Fruit fly (Drosophila melanogaster) whole organism, embryonic: Measurements from ENCODE around the gene Cdc27.

ENCODE experiments used
- Aef1 ChIP-seq: fragments of 200-800 bp; sonication (Bioruptor generic); IDR thresholded peaks from 3 replicates; pipeline ENCODE4 v1.3.6; 2022; ENCODE audit warnings: missing biosample characterization, missing genetic modification characterization
- CG11093 ChIP-seq: fragments of 200-800 bp; sonication (Bioruptor generic); IDR thresholded peaks from 3 replicates; pipeline ENCODE4 v1.3.6; 2022; ENCODE audit warnings: missing biosample characterization, missing genetic modification characterization
- CG11560 ChIP-seq: fragments of 200-800 bp; sonication (Bioruptor generic); IDR thresholded peaks from 3 replicates; pipeline ENCODE4 v1.3.6; 2022; ENCODE audit warnings: missing biosample characterization, missing genetic modification characterization
- CG12219 ChIP-seq: fragments of 200-800 bp; sonication (Bioruptor generic); optimal IDR thresholded peaks from 3 replicates; lab custom pipeline; 2018; ENCODE audit warnings: missing biosample characterization, mild to moderate bottlenecking, missing genetic modification characterization
- CG1233 ChIP-seq: fragments of 200-800 bp; sonication (Bioruptor generic); optimal IDR thresholded peaks from 4 replicates; lab custom pipeline; 2018; ENCODE audit warnings: missing biosample characterization, mild to moderate bottlenecking, missing genetic modification characterization
- CG1529 ChIP-seq: fragments of 200-800 bp; sonication (Bioruptor generic); optimal IDR thresholded peaks from 3 replicates; lab custom pipeline; 2018; ENCODE audit warnings: missing biosample characterization, missing genetic modification characterization
- CG15514 ChIP-seq: fragments of 200-800 bp; sonication (Bioruptor generic); optimal IDR thresholded peaks from 3 replicates; lab custom pipeline; 2017; ENCODE audit warnings: missing biosample characterization, missing genetic modification characterization, mild to moderate bottlenecking, moderate library complexity, missing genetic modification reagents
- CG16813 ChIP-seq: fragments of 200-800 bp; sonication (Bioruptor generic); IDR thresholded peaks from 3 replicates; pipeline ENCODE4 v1.3.6; 2022; ENCODE audit warnings: missing biosample characterization, missing genetic modification characterization; ENCODE audit not compliant: partially characterized antibody
- CG30020 ChIP-seq: fragments of 200-800 bp; optimal IDR thresholded peaks from 2 replicates; lab custom pipeline; 2019; ENCODE audit warnings: missing biosample characterization, mild to moderate bottlenecking, missing genetic modification characterization, moderate library complexity
- CG30403 ChIP-seq: fragments of 200-800 bp; sonication (Bioruptor generic); optimal IDR thresholded peaks from 3 replicates; lab custom pipeline; 2016; ENCODE audit warnings: missing biosample characterization, missing genetic modification characterization
- CG30431 ChIP-seq: fragments of 200-800 bp; sonication (Bioruptor generic); optimal IDR thresholded peaks from 2 replicates; lab custom pipeline; 2017; ENCODE audit warnings: missing biosample characterization, missing genetic modification characterization
- CG3281 ChIP-seq: fragments of 200-800 bp; sonication (Bioruptor generic); optimal IDR thresholded peaks from 3 replicates; lab custom pipeline; 2017; ENCODE audit warnings: missing biosample characterization, mild to moderate bottlenecking, missing genetic modification characterization
- CG4730 ChIP-seq: fragments of 200-800 bp; sonication (Bioruptor generic); IDR thresholded peaks from 2 replicates; pipeline ENCODE4 v1.3.6; 2022; ENCODE audit warnings: missing biosample characterization, missing genetic modification characterization
- CG5953 ChIP-seq: fragments of 200-800 bp; sonication (Bioruptor generic); IDR thresholded peaks from 2 replicates; pipeline ENCODE4 v1.3.6; 2022; ENCODE audit warnings: missing biosample characterization, missing genetic modification characterization
- CG8765 ChIP-seq: fragments of 200-800 bp; sonication (Bioruptor generic); IDR thresholded peaks from 2 replicates; pipeline ENCODE4 v1.3.6; 2022; ENCODE audit warnings: missing biosample characterization, missing genetic modification characterization
- D19A ChIP-seq: fragments of 200-800 bp; optimal IDR thresholded peaks from 3 replicates; lab custom pipeline; 2019; ENCODE audit warnings: missing biosample characterization, mild to moderate bottlenecking, missing genetic modification characterization, moderate library complexity
- Dbx ChIP-seq: fragments of 200-800 bp; sonication (Bioruptor generic); IDR thresholded peaks from 3 replicates; pipeline ENCODE4 v1.3.6; 2022; ENCODE audit warnings: missing biosample characterization, missing genetic modification characterization
- Dfd ChIP-seq, 2 experiments: fragments of >200 bp; optimal IDR thresholded peaks; 2 replicates each; lab custom pipeline; 2017; ENCODE audit warnings: missing biosample characterization in 2 of 2, missing genetic modification characterization in 2 of 2
- E2f1 ChIP-seq: fragments of 200-800 bp; sonication (Bioruptor generic); IDR thresholded peaks from 2 replicates; pipeline ENCODE4 v1.3.6; 2022; ENCODE audit warnings: missing biosample characterization, missing genetic modification characterization
- ERR ChIP-seq: fragments of 200-800 bp; sonication (Bioruptor generic); optimal IDR thresholded peaks from 2 replicates; lab custom pipeline; 2016; ENCODE audit warnings: missing biosample characterization, missing genetic modification characterization
- Elba2 ChIP-seq: fragments of 200-800 bp; sonication (Bioruptor generic); optimal IDR thresholded peaks from 3 replicates; lab custom pipeline; 2016; ENCODE audit warnings: missing biosample characterization, missing genetic modification characterization
- Hand ChIP-seq: fragments of 200-800 bp; sonication (Bioruptor generic); optimal IDR thresholded peaks from 2 replicates; lab custom pipeline; 2017; ENCODE audit warnings: mild to moderate bottlenecking, missing biosample characterization, missing genetic modification reagents, missing genetic modification characterization
- Max ChIP-seq: fragments of 200-800 bp; sonication (Bioruptor generic); optimal IDR thresholded peaks from 2 replicates; lab custom pipeline; 2016; ENCODE audit warnings: missing biosample characterization, mild to moderate bottlenecking, missing genetic modification characterization
- Mes4 ChIP-seq: fragments of 200-800 bp; sonication (Bioruptor generic); optimal IDR thresholded peaks from 2 replicates; lab custom pipeline; 2016; ENCODE audit warnings: missing biosample characterization, missing genetic modification characterization
- Poxn ChIP-seq: fragments of 200-800 bp; sonication (Bioruptor generic); IDR thresholded peaks from 2 replicates; pipeline ENCODE4 v1.3.6; 2022; ENCODE audit warnings: missing biosample characterization, missing genetic modification characterization
- Side ChIP-seq: fragments of 200-800 bp; sonication (Bioruptor generic); optimal IDR thresholded peaks from 2 replicates; lab custom pipeline; 2016; ENCODE audit warnings: missing biosample characterization, missing genetic modification characterization
- Sox100B ChIP-seq: fragments of 200-800 bp; sonication (Bioruptor generic); optimal IDR thresholded peaks from 3 replicates; lab custom pipeline; 2018; ENCODE audit warnings: missing biosample characterization, mild to moderate bottlenecking, missing genetic modification characterization
- Ssrp ChIP-seq: fragments of 200-800 bp; sonication (Bioruptor generic); optimal IDR thresholded peaks from 2 replicates; lab custom pipeline; 2018; ENCODE audit warnings: missing biosample characterization, mild to moderate bottlenecking, missing genetic modification characterization, moderate library complexity
- Tbp ChIP-seq: fragments of >200 bp; optimal IDR thresholded peaks from 2 replicates; lab custom pipeline; 2018; ENCODE audit warnings: missing biosample characterization, missing genetic modification characterization
- ac ChIP-seq: fragments of 200-800 bp; sonication (Bioruptor generic); optimal IDR thresholded peaks from 3 replicates; lab custom pipeline; 2017; ENCODE audit warnings: missing biosample characterization, mild to moderate bottlenecking, missing genetic modification characterization
- ara ChIP-seq: fragments of 200-800 bp; sonication (Bioruptor generic); IDR thresholded peaks from 2 replicates; pipeline ENCODE4 v1.3.6; 2022; ENCODE audit warnings: missing biosample characterization, missing genetic modification characterization
- ase ChIP-seq: fragments of 200-800 bp; sonication (Bioruptor generic); IDR thresholded peaks from 3 replicates; pipeline ENCODE4 v1.3.6; 2022; ENCODE audit warnings: missing biosample characterization, missing genetic modification characterization
- bowl ChIP-seq: fragments of 200-800 bp; sonication (Bioruptor generic); IDR thresholded peaks from 2 replicates; pipeline ENCODE4 v1.3.6; 2022; ENCODE audit warnings: missing biosample characterization, missing genetic modification characterization
- ci ChIP-seq: fragments of 200-800 bp; sonication (Bioruptor generic); IDR thresholded peaks from 3 replicates; pipeline ENCODE4 v1.3.6; 2022; ENCODE audit warnings: missing biosample characterization, missing genetic modification characterization
- crc ChIP-seq: fragments of 200-800 bp; sonication (Bioruptor generic); optimal IDR thresholded peaks from 2 replicates; lab custom pipeline; 2016; ENCODE audit warnings: missing biosample characterization, missing genetic modification characterization
- dmrt99B ChIP-seq: fragments of 200-800 bp; sonication (Bioruptor generic); optimal IDR thresholded peaks from 2 replicates; lab custom pipeline; 2018; ENCODE audit warnings: missing biosample characterization, mild to moderate bottlenecking, missing genetic modification characterization, moderate library complexity
- emc ChIP-seq: fragments of 200-800 bp; sonication (Bioruptor generic); optimal IDR thresholded peaks from 2 replicates; lab custom pipeline; 2016; ENCODE audit warnings: missing biosample characterization, missing genetic modification characterization
- fd102C ChIP-seq: fragments of 200-800 bp; sonication (Bioruptor generic); optimal IDR thresholded peaks from 2 replicates; lab custom pipeline; 2018; ENCODE audit warnings: missing biosample characterization, mild to moderate bottlenecking, missing genetic modification characterization, moderate library complexity
- gcm2 ChIP-seq: fragments of 200-800 bp; sonication (Bioruptor generic); optimal IDR thresholded peaks from 2 replicates; lab custom pipeline; 2016; ENCODE audit warnings: missing biosample characterization, missing genetic modification characterization
- hkb ChIP-seq, 2 experiments: fragments of 200-800 bp in 1 of 2; fragments of >200 bp in 1 of 2; sonication (Bioruptor generic) in 1 of 2; IDR thresholded peaks in 1 of 2; optimal IDR thresholded peaks in 1 of 2; 2 replicates each; pipeline versions ENCODE4 v1.3.6 to Lab custom; 2017 to 2022; ENCODE audit warnings: missing biosample characterization in 1 of 2, missing genetic modification characterization in 1 of 2
- klu ChIP-seq: fragments of 200-800 bp; sonication (Bioruptor generic); IDR thresholded peaks from 2 replicates; pipeline ENCODE4 v1.3.6; 2022; ENCODE audit warnings: missing biosample characterization, missing genetic modification characterization
- lmd ChIP-seq: fragments of 200-800 bp; sonication (Bioruptor generic); IDR thresholded peaks from 2 replicates; pipeline ENCODE4 v1.3.6; 2022; ENCODE audit warnings: missing biosample characterization, missing genetic modification characterization
- lov ChIP-seq, 2 experiments: fragments of 200-800 bp in 1 of 2; fragments of >200 bp in 1 of 2; sonication (Bioruptor generic) in 1 of 2; IDR thresholded peaks in 1 of 2; optimal IDR thresholded peaks in 1 of 2; 2 replicates in 1 of 2; 3 replicates in 1 of 2; pipeline versions ENCODE4 v1.3.6 to Lab custom; 2017 to 2022; ENCODE audit warnings: missing biosample characterization in 1 of 2, missing genetic modification characterization in 1 of 2
- row ChIP-seq: fragments of 200-800 bp; sonication (Bioruptor generic); IDR thresholded peaks from 3 replicates; pipeline ENCODE4 v1.3.6; 2022; ENCODE audit warnings: missing biosample characterization, missing genetic modification characterization
- so ChIP-seq: fragments of 200-800 bp; sonication (Bioruptor generic); IDR thresholded peaks from 3 replicates; pipeline ENCODE4 v1.3.6; 2022; ENCODE audit warnings: missing biosample characterization, missing genetic modification characterization
- sqz ChIP-seq: fragments of 200-800 bp; sonication (Bioruptor generic); optimal IDR thresholded peaks from 3 replicates; lab custom pipeline; 2018; ENCODE audit warnings: missing biosample characterization, mild to moderate bottlenecking, missing genetic modification characterization
- sr ChIP-seq: fragments of 200-800 bp; sonication (Bioruptor generic); IDR thresholded peaks from 3 replicates; pipeline ENCODE4 v1.3.6; 2022; ENCODE audit warnings: missing biosample characterization, missing genetic modification characterization
- vnd ChIP-seq: fragments of 200-800 bp; sonication (Bioruptor generic); IDR thresholded peaks from 3 replicates; pipeline ENCODE4 v1.3.6; 2022; ENCODE audit warnings: missing biosample characterization, missing genetic modification characterization; ENCODE audit not compliant: partially characterized antibody
- zfh1 ChIP-seq: fragments of 200-800 bp; sonication (Bioruptor generic); IDR thresholded peaks from 3 replicates; pipeline ENCODE4 v1.3.6; 2022; ENCODE audit warnings: missing biosample characterization, missing genetic modification characterization

The Cdc27 gene

DNA sequence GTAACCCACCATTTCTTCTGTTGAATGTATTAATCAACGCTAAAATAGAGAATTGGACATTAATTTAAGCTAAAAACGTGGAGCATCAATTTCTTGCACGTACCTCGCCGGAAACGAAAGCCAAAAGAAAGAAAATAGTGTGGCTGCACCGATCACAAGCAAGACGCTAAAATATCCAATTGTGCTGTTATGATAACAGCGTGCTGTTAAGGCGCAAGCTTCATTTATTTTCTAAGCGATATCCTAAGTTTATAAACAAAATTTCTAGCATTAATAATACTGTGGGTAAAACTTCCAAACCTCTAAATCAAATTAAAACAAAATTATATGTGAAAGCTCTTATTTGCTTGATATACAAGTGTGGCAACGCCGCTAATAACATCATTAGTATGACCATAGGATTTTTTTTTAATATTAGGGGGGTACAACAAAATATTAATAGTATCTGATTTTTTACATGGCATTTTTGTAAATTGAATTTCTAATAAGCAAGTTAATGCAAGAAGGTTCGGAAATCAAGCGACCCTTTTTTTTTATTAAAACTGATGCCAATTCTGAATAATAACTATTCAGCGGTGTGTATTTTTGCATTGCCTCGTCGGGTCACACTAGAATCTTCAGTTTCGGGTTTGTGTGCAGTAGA is 7.8 kb downstream of the Cdc27 start, which contains the start of the genes RpL18 and Neos (continued):
- peak; percentile 34; the same call in 1 of the 2 replicates for TF ChIP-seq lmd (GFP tag; lab: Robert Waterston, UW)
- peak; percentile 67 for TF ChIP-seq CG12219 (GFP tag; lab: Kevin White, UChicago)
- TF ChIP-seq Hand (GFP tag; lab: Kevin White, UChicago): peak; percentile 56
- no peak for TF ChIP-seq vnd (GFP tag; lab: Robert Waterston, UW)
- peak; percentile 1 for TF ChIP-seq CG30431 (GFP tag; lab: Kevin White, UChicago)
- TF ChIP-seq Tbp (GFP tag; lab: Kevin White, UChicago): no peak
- TF ChIP-seq Side (GFP tag; lab: Kevin White, UChicago): peak; percentile 84
- no peak; the same call in 1 of the 2 replicates for TF ChIP-seq Poxn (GFP tag; lab: Robert Waterston, UW)
- no peak for TF ChIP-seq hkb (optimal IDR thresholded peaks at IDR 0.05; lab: Kevin White, UChicago)
- TF ChIP-seq hkb (GFP tag; IDR thresholded peaks at IDR 0.05; lab: Robert Waterston, UW): peak; percentile 70
- TF ChIP-seq CG8765 (GFP tag; lab: Robert Waterston, UW): no peak
- TF ChIP-seq dmrt99B: peak; percentile 57
- peak; percentile 49; the same call in 1 of the 2 replicates for TF ChIP-seq klu
- TF ChIP-seq Mes4: peak; percentile 83
- TF ChIP-seq CG3281 (GFP tag; lab: Kevin White, UChicago): peak; percentile 85
- peak; percentile 93 for TF ChIP-seq ci (GFP tag; lab: Robert Waterston, UW)
- TF ChIP-seq CG1233 (GFP tag; lab: Kevin White, UChicago): peak; percentile 82
- peak; percentile 66 for TF ChIP-seq gcm2
- peak; percentile 76 for TF ChIP-seq Max (GFP tag; lab: Kevin White, UChicago)
- peak; percentile 18 for TF ChIP-seq Ssrp (tag; lab: Kevin White, UChicago)
- TF ChIP-seq row (GFP tag; lab: Robert Waterston, UW): peak; percentile 88
- TF ChIP-seq Aef1 (GFP tag; lab: Robert Waterston, UW): no peak
- TF ChIP-seq ac (GFP tag; lab: Kevin White, UChicago): peak; percentile 41
- TF ChIP-seq CG30020: peak; percentile 53
- peak; percentile 14 for TF ChIP-seq Elba2 (GFP tag; lab: Kevin White, UChicago)
- TF ChIP-seq fd102C (GFP tag; lab: Kevin White, UChicago): peak; percentile 72
- TF ChIP-seq Sox100B (GFP tag; lab: Kevin White, UChicago): peak; percentile 79
- peak; percentile 42; the same call in 1 of the 2 replicates for TF ChIP-seq E2f1 (GFP tag; lab: Robert Waterston, UW)
- peak; percentile 30 for TF ChIP-seq emc (GFP tag; lab: Kevin White, UChicago)
- peak; percentile 74; the same call in 2 of the 3 replicates for TF ChIP-seq so (GFP tag; lab: Robert Waterston, UW)
- peak; percentile 58; the same call in 1 of the 2 replicates for TF ChIP-seq CG5953 (GFP tag; lab: Robert Waterston, UW)
- peak; percentile 74 for TF ChIP-seq CG1529
- peak; percentile 63 for TF ChIP-seq sqz (GFP tag; lab: Kevin White, UChicago)
- TF ChIP-seq bowl (GFP tag; lab: Robert Waterston, UW): no peak
- no peak for TF ChIP-seq lov (optimal IDR thresholded peaks at IDR 0.05; lab: Kevin White, UChicago)
- TF ChIP-seq lov (GFP tag; IDR thresholded peaks at IDR 0.05; lab: Robert Waterston, UW): peak; percentile 79; the same call in 2 of the 3 replicates
- peak; percentile 67 for TF ChIP-seq Dbx (GFP tag; lab: Robert Waterston, UW)
- TF ChIP-seq CG4730 (GFP tag; lab: Robert Waterston, UW): peak; percentile 23; the same call in 1 of the 2 replicates
- TF ChIP-seq Dfd (GFP tag; optimal IDR thresholded peaks at IDR 0.05; lab: Kevin White, UChicago): no peak
- no peak for TF ChIP-seq CG11093 (GFP tag; lab: Robert Waterston, UW)
- TF ChIP-seq CG11560 (tag; lab: Robert Waterston, UW): no peak
- no peak for TF ChIP-seq ERR (GFP tag; lab: Kevin White, UChicago)
- TF ChIP-seq CG16813 (GFP tag; lab: Robert Waterston, UW): no peak
- no peak for TF ChIP-seq ase
- peak; percentile 80 for TF ChIP-seq CG30403 (GFP tag; lab: Kevin White, UChicago)
- TF ChIP-seq D19A (tag; lab: Kevin White, UChicago): no peak
- peak; percentile 80 for TF ChIP-seq CG15514
- peak; percentile 44 for TF ChIP-seq zfh1 (GFP tag; lab: Robert Waterston, UW)
- TF ChIP-seq crc (GFP tag; lab: Kevin White, UChicago): peak; percentile 67
- peak; percentile 41 for TF ChIP-seq ara (GFP tag; lab: Robert Waterston, UW)
- peak; percentile 62; the same call in 1 of the 3 replicates for TF ChIP-seq sr (GFP tag; lab: Robert Waterston, UW)
